Worm (Caenorhabditis elegans) whole organism, L4 larva: ENCODE data around the gene nhr-124.

Experiments
- ceh-28 ChIP-seq: fragments of 150-350 bp; optimal IDR thresholded peaks from 2 replicates; lab custom pipeline; 2014; ENCODE audit warnings: missing biosample characterization, missing genetic modification reagents, missing genetic modification characterization
- ces-1 ChIP-seq: fragments of 150-350 bp; sonication (generic microtip); optimal IDR thresholded peaks from 4 replicates; lab custom pipeline; 2014; ENCODE audit warnings: missing biosample characterization, missing genetic modification reagents, missing genetic modification characterization

DNA sequence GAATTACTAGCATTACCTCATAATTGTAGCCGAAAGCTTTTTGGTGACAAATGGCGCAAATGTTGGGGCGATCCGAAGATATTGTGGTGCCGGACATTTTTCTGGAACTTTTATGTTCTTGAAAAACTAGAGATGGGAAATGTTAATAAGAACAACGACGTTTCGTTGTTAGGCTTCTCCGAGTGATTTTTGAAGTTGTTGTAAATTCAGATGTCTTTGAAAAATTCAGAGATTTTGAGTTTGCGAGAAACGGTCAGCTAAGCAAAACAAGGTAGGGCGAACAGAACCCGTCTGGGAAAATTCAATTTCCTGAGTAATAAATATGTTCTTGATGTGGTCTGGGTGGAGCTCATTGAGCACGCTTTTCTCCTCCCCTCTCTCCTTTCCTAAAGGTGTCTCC lies at the start of gene nhr-124:
- no peak for TF ChIP-seq ces-1 (GFP tag; lab: Kevin White, UChicago)
- TF ChIP-seq ceh-28, result no peak
